Fruit fly (Drosophila melanogaster): Measurements from ENCODE around the gene mRpL4.
A peak's percentile ranks its signal among the peaks of the same experiment; 100 is the strongest.

mRpL4 gene

dm6 chr2L:16287602-16288392, 41.1 kb downstream of the mRpL4 start, which contains the start of the genes crp and pkaap (continued):
- peak; percentile 60 for TF ChIP-seq Eip75B (GFP tag; optimal IDR thresholded peaks at IDR 0.05)
- peak; percentile 82 for TF ChIP-seq CG3919 (GFP tag; optimal IDR thresholded peaks at IDR 0.05)
- no peak for TF ChIP-seq Gug (GFP tag; IDR thresholded peaks at IDR 0.05)
- peak; percentile 27 for TF ChIP-seq dac (GFP tag; optimal IDR thresholded peaks at IDR 0.05)
- TF ChIP-seq Smox (GFP tag; optimal IDR thresholded peaks at IDR 0.05): peak; percentile 77
- peak; percentile 15 for TF ChIP-seq CG10669 (GFP tag; optimal IDR thresholded peaks at IDR 0.05)
- TF ChIP-seq achi (GFP tag; optimal IDR thresholded peaks at IDR 0.05): peak; percentile 21
- no peak for TF ChIP-seq CG11294 (GFP tag; IDR thresholded peaks at IDR 0.05)
- TF ChIP-seq vri (GFP tag; optimal IDR thresholded peaks at IDR 0.05): peak; percentile 58
- peak; percentile 17 for TF ChIP-seq CG6808 (GFP tag; optimal IDR thresholded peaks at IDR 0.05)
- TF ChIP-seq svp (GFP tag): no peak
- TF ChIP-seq OdsH (GFP tag; optimal IDR thresholded peaks at IDR 0.05): peak; percentile 65
- TF ChIP-seq Eip78C (GFP tag): peak; percentile 80
- peak; percentile 94 for TF ChIP-seq fkh (GFP tag; optimal IDR thresholded peaks at IDR 0.05)
- TF ChIP-seq fd59A (GFP tag; optimal IDR thresholded peaks at IDR 0.05): no peak
- TF ChIP-seq Blimp-1 (GFP tag; optimal IDR thresholded peaks at IDR 0.05): no peak
- peak; percentile 54 for TF ChIP-seq topi (GFP tag; optimal IDR thresholded peaks at IDR 0.05)

DNA sequence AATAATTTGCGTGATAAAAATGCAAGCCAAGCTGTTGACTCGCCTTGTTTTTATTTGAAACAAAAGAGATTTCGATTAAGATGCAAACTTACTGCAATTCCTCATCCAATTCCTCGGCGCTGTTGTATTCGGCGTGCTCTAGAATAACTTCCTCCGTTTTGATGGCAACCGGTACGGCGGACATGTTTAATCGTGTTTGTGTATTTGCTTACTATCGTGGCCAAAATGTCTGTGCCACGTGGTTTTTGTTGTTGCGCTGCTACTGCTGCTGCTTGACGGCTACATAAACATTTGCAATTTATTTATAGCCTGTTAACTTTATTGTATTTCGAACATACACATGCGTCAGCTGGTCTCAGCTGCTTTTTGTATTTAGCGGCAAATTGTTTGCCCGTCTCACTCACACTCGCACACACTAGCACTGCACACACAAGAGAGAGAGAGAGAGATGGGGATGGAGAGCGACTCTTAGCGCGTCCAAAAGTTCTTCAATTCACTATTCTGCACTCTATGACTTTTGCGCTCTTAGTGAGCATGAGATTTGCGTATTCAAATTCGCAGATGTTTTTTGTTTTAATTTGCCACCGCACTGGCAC, 41.8 kb downstream of the mRpL4 start:
- TF ChIP-seq CG1621 (tag; optimal IDR thresholded peaks at IDR 0.05) (no peak), CG8319 (GFP tag; optimal IDR thresholded peaks at IDR 0.05) (no peak), cyc (GFP tag; optimal IDR thresholded peaks at IDR 0.05) (no peak), Hr39 (GFP tag; optimal IDR thresholded peaks at IDR 0.05) (no peak), lz (GFP tag; optimal IDR thresholded peaks at IDR 0.05) (no peak), CG6854 (GFP tag; optimal IDR thresholded peaks at IDR 0.05) (no peak), fd85E (GFP tag; optimal IDR thresholded peaks at IDR 0.05) (no peak), CG6276 (GFP tag; optimal IDR thresholded peaks at IDR 0.05) (peak; percentile 24), Blimp-1 (GFP tag; optimal IDR thresholded peaks at IDR 0.05) (no peak), Sox15 (GFP tag; optimal IDR thresholded peaks at IDR 0.05) (no peak), fkh (GFP tag; optimal IDR thresholded peaks at IDR 0.05) (peak; percentile 14)

DNA sequence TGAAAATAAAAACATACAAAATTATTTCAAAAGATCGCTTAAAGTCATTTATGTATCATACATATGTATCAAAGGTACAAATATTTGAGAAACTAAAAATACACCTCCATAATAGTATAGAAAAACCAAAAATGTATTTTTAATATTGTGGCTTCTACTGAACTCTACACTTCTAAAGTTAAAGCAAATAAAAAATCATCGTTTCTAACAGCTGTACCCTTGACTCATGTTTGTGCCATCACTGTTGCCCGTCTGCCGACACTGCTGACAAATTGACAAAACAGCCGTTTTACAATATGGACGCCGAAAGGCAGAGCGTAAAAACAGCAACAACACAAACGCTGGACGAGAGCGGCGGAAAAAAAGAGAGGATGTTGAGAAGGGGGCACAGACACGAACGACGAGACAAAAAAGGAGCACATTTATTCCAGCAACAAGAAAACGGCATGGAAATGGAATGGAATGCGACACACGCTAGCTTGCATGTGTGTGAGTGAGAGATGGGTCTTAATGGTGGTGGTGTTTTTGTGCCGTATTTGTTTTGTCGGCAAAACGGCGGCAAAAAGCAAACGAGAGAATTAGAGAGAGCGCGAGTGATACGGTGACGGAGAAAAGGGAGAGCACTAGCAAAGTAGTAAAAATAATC, 42.4 kb downstream of the mRpL4 start:
- TF ChIP-seq Smox (GFP tag; optimal IDR thresholded peaks at IDR 0.05) (peak; percentile 53), CG8319 (GFP tag; optimal IDR thresholded peaks at IDR 0.05) (peak; percentile 51), CG10631 (GFP tag; optimal IDR thresholded peaks at IDR 0.05) (peak; percentile 81), CG34406 (GFP tag; optimal IDR thresholded peaks at IDR 0.05) (peak; percentile 65), CG16779 (tag; optimal IDR thresholded peaks at IDR 0.05) (peak; percentile 57), Ets96B (tag; optimal IDR thresholded peaks at IDR 0.05) (peak; percentile 75), CG6808 (GFP tag; optimal IDR thresholded peaks at IDR 0.05) (peak; percentile 58), Blimp-1 (GFP tag; optimal IDR thresholded peaks at IDR 0.05) (no peak), net (GFP tag; optimal IDR thresholded peaks at IDR 0.05) (peak; percentile 80), dac (GFP tag; optimal IDR thresholded peaks at IDR 0.05) (peak; percentile 49), CG4318 (GFP tag; optimal IDR thresholded peaks at IDR 0.05) (peak; percentile 74), CG9139 (GFP tag; optimal IDR thresholded peaks at IDR 0.05) (peak; percentile 63), esn (GFP tag; optimal IDR thresholded peaks at IDR 0.05) (peak; percentile 62), spab (GFP tag; optimal IDR thresholded peaks at IDR 0.05) (peak; percentile 72), fd59A (GFP tag; optimal IDR thresholded peaks at IDR 0.05) (peak; percentile 40), CG3919 (GFP tag; optimal IDR thresholded peaks at IDR 0.05) (peak; percentile 77), CG6792 (GFP tag; optimal IDR thresholded peaks at IDR 0.05) (peak; percentile 61), fkh (GFP tag; optimal IDR thresholded peaks at IDR 0.05) (peak; percentile 57), CG1621 (tag; optimal IDR thresholded peaks at IDR 0.05) (peak; percentile 52), CG3032 (tag; optimal IDR thresholded peaks at IDR 0.05) (peak; percentile 67), Hr39 (GFP tag; optimal IDR thresholded peaks at IDR 0.05) (peak; percentile 68), Gug (GFP tag; IDR thresholded peaks at IDR 0.05) (no peak), Eip78C (GFP tag) (peak; percentile 92), dsx (GFP tag; optimal IDR thresholded peaks at IDR 0.05; ENCODE audit: poor library complexity, severe bottlenecking) (peak; percentile 71), salr (GFP tag; optimal IDR thresholded peaks at IDR 0.05) (peak; percentile 46 to 79), ss (GFP tag; optimal IDR thresholded peaks at IDR 0.05) (peak; percentile 58 to 60), Hr38 (GFP tag; optimal IDR thresholded peaks at IDR 0.05) (peak; percentile 14), eg (GFP tag; IDR thresholded peaks at IDR 0.05) (no peak), CG6276 (GFP tag; optimal IDR thresholded peaks at IDR 0.05) (peak; percentile 83)
